Worm (Caenorhabditis elegans): Measurements from ENCODE around the gene srd-21.
A peak's percentile ranks its signal among the peaks of the same experiment; 100 is the strongest.

srd-21 gene

DNA sequence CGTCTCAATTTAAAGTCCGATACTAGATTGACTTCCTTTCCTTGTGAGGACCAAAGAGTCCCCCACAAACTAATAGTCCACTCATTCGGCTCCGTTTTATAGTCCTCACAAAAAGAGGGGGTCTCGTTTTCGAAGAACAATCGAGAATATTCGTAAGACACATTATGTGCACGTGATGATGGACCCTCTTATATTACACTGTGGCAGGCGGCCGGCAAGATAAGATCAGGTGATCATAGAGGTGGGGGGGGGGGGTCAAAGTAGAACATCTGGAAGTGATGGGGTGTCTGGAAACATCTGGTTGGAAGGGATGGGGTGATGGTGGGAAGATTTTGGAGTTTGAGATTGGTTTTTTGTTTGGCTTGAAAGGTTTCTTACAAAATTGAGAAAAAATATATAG is 31.3 kb upstream of the srd-21 start (continued):
- TF ChIP-seq unc-98 (GFP tag; IDR thresholded peaks at IDR 0.05) (peak; percentile 33; the same call in 1 of the 2 replicates), ces-1 (GFP tag; optimal IDR thresholded peaks at IDR 0.05) (no peak), elt-3 (tag; optimal IDR thresholded peaks at IDR 0.05) (no peak), fkh-8 (tag; optimal IDR thresholded peaks at IDR 0.05) (no peak), lin-13 (GFP tag; optimal IDR thresholded peaks at IDR 0.05) (no peak), ceh-82 (tag; optimal IDR thresholded peaks at IDR 0.05) (no peak), lsy-2 (tag; optimal IDR thresholded peaks at IDR 0.05) (peak; percentile 8 to 33), aly-2 (tag; optimal IDR thresholded peaks at IDR 0.05) (no peak), nhr-71 (tag; optimal IDR thresholded peaks at IDR 0.05) (peak; percentile 47), nhr-28 (tag; optimal IDR thresholded peaks at IDR 0.05) (no peak), nhr-76 (tag; optimal IDR thresholded peaks at IDR 0.05) (no peak), alr-1 (tag; optimal IDR thresholded peaks at IDR 0.05; ENCODE audit: borderline replicate concordance) (no peak), ceh-8 (GFP tag; optimal IDR thresholded peaks at IDR 0.05) (no peak), egl-27 (tag; optimal IDR thresholded peaks at IDR 0.05) (no peak), skn-1 (tag; optimal IDR thresholded peaks at IDR 0.05) (no peak), ceh-63 (GFP tag; optimal IDR thresholded peaks at IDR 0.05) (no peak), nhr-90 (tag; optimal IDR thresholded peaks at IDR 0.05; ENCODE audit: poor library complexity) (no peak), lin-14 (GFP tag; optimal IDR thresholded peaks at IDR 0.05) (peak; percentile 43), rnt-1 (tag; optimal IDR thresholded peaks at IDR 0.05) (peak; percentile 65), fkh-4 (tag; optimal IDR thresholded peaks at IDR 0.05; ENCODE audit: borderline replicate concordance) (peak; percentile 73), ets-5 (GFP tag; IDR thresholded peaks at IDR 0.05) (no peak)

DNA sequence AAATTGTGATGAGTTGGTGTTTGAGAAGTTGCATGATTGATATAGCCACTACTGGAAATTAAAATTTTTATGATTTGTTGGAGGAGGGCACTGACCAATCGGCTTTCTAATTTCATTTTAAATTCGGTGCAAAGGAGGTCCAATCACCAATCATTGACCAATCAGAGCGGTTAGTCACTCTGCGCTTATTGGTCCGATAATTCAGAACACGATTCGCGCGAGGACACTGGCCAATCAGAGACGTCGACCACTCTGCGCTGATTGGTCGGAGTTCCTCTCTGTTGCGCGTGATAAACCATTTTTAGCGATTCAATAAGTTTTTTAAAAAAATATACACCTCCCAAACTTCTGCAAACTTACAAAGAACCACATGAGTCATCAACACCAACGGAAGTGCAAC is 29.9 kb upstream of the srd-21 start:
- TF ChIP-seq ceh-63 (GFP tag; optimal IDR thresholded peaks at IDR 0.05), result no peak
- TF ChIP-seq dsc-1 (tag; optimal IDR thresholded peaks at IDR 0.05), result peak; percentile 10

DNA sequence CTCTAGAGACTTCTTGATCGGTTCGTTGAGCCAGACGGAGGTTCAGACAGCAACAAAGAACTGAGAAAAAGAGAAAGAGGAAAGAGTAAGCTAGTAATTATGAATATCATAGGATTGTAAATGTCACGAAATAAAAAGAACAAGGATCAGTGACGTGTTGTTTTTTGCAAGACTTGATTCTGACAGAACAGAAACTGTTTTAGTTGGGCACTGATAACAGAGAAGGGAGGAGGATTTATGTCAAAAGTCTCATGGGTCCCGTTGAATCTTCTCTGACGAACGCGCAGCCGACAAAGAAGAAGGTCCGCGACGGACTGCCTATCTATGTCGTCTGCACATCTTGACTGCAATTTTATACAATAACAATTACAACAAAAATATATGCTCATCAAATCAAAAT is 29.1 kb upstream of the srd-21 start, which contains the start of gene T03E6.9:
T03E6.9 (minus strand) TSS at position 101 of the 400 bp plus-strand sequence.
- TF ChIP-seq nhr-47 (tag; optimal IDR thresholded peaks at IDR 0.05) (no peak), mdl-1 (tag; optimal IDR thresholded peaks at IDR 0.05) (no peak), lsy-2 (tag; optimal IDR thresholded peaks at IDR 0.05) (no peak), fkh-10 (GFP tag; optimal IDR thresholded peaks at IDR 0.05) (no peak), swsn-7 (tag; optimal IDR thresholded peaks at IDR 0.05) (no peak), lin-14 (GFP tag; optimal IDR thresholded peaks at IDR 0.05) (no peak), nhr-85 (tag) (no peak), skn-1 (tag; optimal IDR thresholded peaks at IDR 0.05) (no peak), nhr-76 (tag; optimal IDR thresholded peaks at IDR 0.05) (no peak), mep-1 (tag; optimal IDR thresholded peaks at IDR 0.05) (no peak), C04F5.9 (tag; optimal IDR thresholded peaks at IDR 0.05) (no peak), ets-5 (GFP tag; IDR thresholded peaks at IDR 0.05) (no peak), xbp-1 (tag; optimal IDR thresholded peaks at IDR 0.05) (no peak), lir-3 (tag; optimal IDR thresholded peaks at IDR 0.05; ENCODE audit: poor library complexity) (no peak), egl-27 (tag; optimal IDR thresholded peaks at IDR 0.05) (no peak), elt-3 (tag; optimal IDR thresholded peaks at IDR 0.05) (no peak), mab-9 (GFP tag; IDR thresholded peaks at IDR 0.05) (no peak), nhr-237 (tag; optimal IDR thresholded peaks at IDR 0.05) (no peak), hlh-4 (tag; optimal IDR thresholded peaks at IDR 0.05) (no peak)

DNA sequence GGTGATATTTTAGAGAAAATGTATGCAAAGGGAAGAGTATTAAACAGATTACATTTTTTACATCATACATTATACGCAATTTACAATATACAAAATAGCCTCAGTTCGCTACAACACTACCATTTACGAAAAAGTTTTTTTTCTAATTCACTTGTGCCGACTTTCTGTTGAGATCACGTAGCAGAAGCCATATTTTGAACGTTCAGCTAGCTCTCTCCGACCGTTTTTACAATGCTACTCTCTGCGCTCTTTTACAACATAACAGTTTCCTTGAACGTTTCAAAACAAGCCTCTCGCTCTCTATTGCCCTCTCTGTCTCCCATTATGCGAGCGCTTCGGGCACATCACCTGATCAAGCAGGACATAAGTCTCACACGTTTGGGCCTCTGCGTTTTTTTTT is 26.6 kb upstream of the srd-21 start, which contains the start of gene T03E6.8:
T03E6.8 (minus strand) TSS at position 101 of the 400 bp plus-strand sequence.
- TF ChIP-seq aly-2 (tag; optimal IDR thresholded peaks at IDR 0.05) (no peak), mdl-1 (tag; optimal IDR thresholded peaks at IDR 0.05) (no peak), efl-1 (optimal IDR thresholded peaks at IDR 0.05) (no peak), efl-1 (GFP tag; optimal IDR thresholded peaks at IDR 0.05 in 1 of 2) (peak in 1 of 2 experiments; percentile 3)

Measured in whole organism, L1 larva.